Fruit fly (Drosophila melanogaster): ENCODE results near the gene Galt.

Galt gene

dm6 chr2L:6647103-6647711 lies 20.6 kb downstream of the Galt start (continued):
- peak; percentile 60 to 86 for TF ChIP-seq ss (GFP tag; optimal IDR thresholded peaks at IDR 0.05)
- TF ChIP-seq Lpt (GFP tag; optimal IDR thresholded peaks at IDR 0.05) = peak; percentile 97
- TF ChIP-seq CG7368 (GFP tag; optimal IDR thresholded peaks at IDR 0.05) = peak; percentile 93
- TF ChIP-seq Eip75B (GFP tag; optimal IDR thresholded peaks at IDR 0.05) = peak; percentile 95
- peak; percentile 86 for TF ChIP-seq Sox15 (GFP tag; optimal IDR thresholded peaks at IDR 0.05)
- peak; percentile 84 for TF ChIP-seq CG3032 (tag; optimal IDR thresholded peaks at IDR 0.05)
- TF ChIP-seq Smox (GFP tag; optimal IDR thresholded peaks at IDR 0.05) = peak; percentile 95
- TF ChIP-seq dsx (GFP tag; optimal IDR thresholded peaks at IDR 0.05; ENCODE audit: poor library complexity, severe bottlenecking) = peak; percentile 75
- TF ChIP-seq eg (GFP tag; IDR thresholded peaks at IDR 0.05) = peak; percentile 99
- peak; percentile 97 for TF ChIP-seq pdm3 (GFP tag; optimal IDR thresholded peaks at IDR 0.05)
- peak; percentile 95 for TF ChIP-seq topi (GFP tag; optimal IDR thresholded peaks at IDR 0.05)
- peak; percentile 96 for TF ChIP-seq CG6163 (GFP tag; IDR thresholded peaks at IDR 0.05)
- peak; percentile 73 for TF ChIP-seq fd59A (GFP tag; optimal IDR thresholded peaks at IDR 0.05)
- peak; percentile 77 for TF ChIP-seq Blimp-1 (GFP tag; optimal IDR thresholded peaks at IDR 0.05)
- peak; percentile 95 for TF ChIP-seq achi (GFP tag; optimal IDR thresholded peaks at IDR 0.05)
- TF ChIP-seq dac (GFP tag; optimal IDR thresholded peaks at IDR 0.05) = peak; percentile 97
- peak; percentile 98 for TF ChIP-seq CG8119 (GFP tag; IDR thresholded peaks at IDR 0.05)
- TF ChIP-seq lz (GFP tag; optimal IDR thresholded peaks at IDR 0.05) = peak; percentile 96
- peak; percentile 92 for TF ChIP-seq acj6 (GFP tag; optimal IDR thresholded peaks at IDR 0.05)
- TF ChIP-seq CG6808 (GFP tag; optimal IDR thresholded peaks at IDR 0.05) = peak; percentile 83

DNA sequence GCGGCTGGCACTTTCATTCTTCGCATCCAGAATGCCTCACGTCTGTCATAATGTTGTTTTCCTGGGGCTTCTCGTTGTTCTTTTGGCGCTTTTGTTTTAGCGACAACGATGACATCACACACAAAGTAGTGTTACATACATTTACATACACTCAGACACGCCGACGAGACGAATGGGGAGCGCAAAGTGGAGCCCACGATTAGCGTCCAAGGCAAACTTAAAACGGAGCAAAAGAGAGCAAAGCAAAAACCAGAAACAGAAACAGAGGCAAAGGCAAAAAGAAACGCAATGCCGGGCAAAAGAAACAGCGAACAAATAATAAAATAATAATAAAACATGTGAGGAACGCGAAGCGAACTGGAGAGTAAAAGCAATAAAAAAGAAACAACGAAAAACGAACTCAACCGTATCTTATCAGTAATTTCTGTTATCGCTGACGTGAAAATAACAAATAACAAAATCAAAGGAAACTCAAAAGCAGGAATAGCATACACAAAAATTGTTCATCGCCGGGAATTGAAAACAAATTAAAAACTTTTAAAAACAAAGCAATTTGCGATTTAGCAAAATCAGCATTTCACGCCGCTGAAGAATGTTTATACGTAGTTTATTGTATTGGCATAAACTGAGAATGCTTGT lies 23.3 kb downstream of the Galt start:
- TF ChIP-seq Gug (GFP tag; IDR thresholded peaks at IDR 0.05) (no peak), pdm3 (GFP tag; optimal IDR thresholded peaks at IDR 0.05) (no peak), CG11294 (GFP tag; IDR thresholded peaks at IDR 0.05) (no peak), Hr4 (GFP tag; optimal IDR thresholded peaks at IDR 0.05) (no peak), CG11762 (GFP tag; optimal IDR thresholded peaks at IDR 0.05; ENCODE audit: insufficient read depth) (no peak), Smox (GFP tag; optimal IDR thresholded peaks at IDR 0.05) (no peak), Sox102F (GFP tag; optimal IDR thresholded peaks at IDR 0.05) (peak; percentile 1), salr (GFP tag; optimal IDR thresholded peaks at IDR 0.05) (no peak), CG11902 (GFP tag; optimal IDR thresholded peaks at IDR 0.05) (no peak), CG6808 (GFP tag; optimal IDR thresholded peaks at IDR 0.05) (no peak), Sox15 (GFP tag; optimal IDR thresholded peaks at IDR 0.05) (no peak), Hr39 (GFP tag; optimal IDR thresholded peaks at IDR 0.05) (no peak), CG8319 (GFP tag; optimal IDR thresholded peaks at IDR 0.05) (no peak), CG4318 (GFP tag; optimal IDR thresholded peaks at IDR 0.05) (no peak), CG10669 (GFP tag; optimal IDR thresholded peaks at IDR 0.05) (no peak), CG1621 (tag; optimal IDR thresholded peaks at IDR 0.05) (no peak), Ets96B (tag; optimal IDR thresholded peaks at IDR 0.05) (no peak), Sox14 (GFP tag; optimal IDR thresholded peaks at IDR 0.05) (no peak), Hr38 (GFP tag; optimal IDR thresholded peaks at IDR 0.05) (no peak), net (GFP tag; optimal IDR thresholded peaks at IDR 0.05) (no peak), CG6276 (GFP tag; optimal IDR thresholded peaks at IDR 0.05) (peak; percentile 34), ss (GFP tag; optimal IDR thresholded peaks at IDR 0.05) (peak in 1 of 2 experiments; percentile 52), achi (GFP tag; optimal IDR thresholded peaks at IDR 0.05) (no peak), fkh (GFP tag; optimal IDR thresholded peaks at IDR 0.05) (peak; percentile 43), dsx (GFP tag; optimal IDR thresholded peaks at IDR 0.05; ENCODE audit: poor library complexity, severe bottlenecking) (peak; percentile 72), CG6854 (GFP tag; optimal IDR thresholded peaks at IDR 0.05) (no peak), Eip78C (GFP tag) (peak; percentile 75), Met (GFP tag; optimal IDR thresholded peaks at IDR 0.05) (peak; percentile 17), svp (GFP tag) (peak; percentile 71), CG8632 (GFP tag; optimal IDR thresholded peaks at IDR 0.05) (no peak), fd59A (GFP tag; optimal IDR thresholded peaks at IDR 0.05) (no peak), CG16779 (tag; optimal IDR thresholded peaks at IDR 0.05) (peak; percentile 45), CG8119 (GFP tag; IDR thresholded peaks at IDR 0.05) (0 out of 3 replicates have a peak, but pooled peaks have one; percentile 26), CG6163 (GFP tag; IDR thresholded peaks at IDR 0.05) (peak; percentile 86; the same call in 2 of the 3 replicates), CG10631 (GFP tag; optimal IDR thresholded peaks at IDR 0.05) (no peak), vri (GFP tag; optimal IDR thresholded peaks at IDR 0.05) (peak; percentile 72), CG31627 (GFP tag; optimal IDR thresholded peaks at IDR 0.05) (no peak)

Data from whole organism, prepupa.